Fruit fly (Drosophila melanogaster) whole organism, embryonic: ENCODE measurements around the gene CG1889.
A peak's percentile ranks its signal among the peaks of the same experiment; 100 is the strongest.

Experiments
- Aef1 ChIP-seq: fragments of 200-800 bp; sonication (Bioruptor generic); IDR thresholded peaks from 3 replicates; pipeline ENCODE4 v1.3.6; 2022; ENCODE audit warnings: missing biosample characterization, missing genetic modification characterization
- Atf-2 ChIP-seq: fragments of 200-800 bp; sonication (Bioruptor generic); optimal IDR thresholded peaks from 2 replicates; lab custom pipeline; 2016; ENCODE audit warnings: missing biosample characterization, missing genetic modification characterization
- Atf3 ChIP-seq: fragments of 200-800 bp; sonication (Bioruptor generic); optimal IDR thresholded peaks from 3 replicates; lab custom pipeline; 2016; ENCODE audit warnings: missing biosample characterization, missing genetic modification characterization
- CG11723 ChIP-seq: fragments of 200-800 bp; sonication (Bioruptor generic); optimal IDR thresholded peaks from 2 replicates; lab custom pipeline; 2017; ENCODE audit warnings: missing biosample characterization, mild to moderate bottlenecking, missing genetic modification characterization
- CG12391 ChIP-seq: fragments of 200-800 bp; sonication (Bioruptor generic); optimal IDR thresholded peaks from 3 replicates; lab custom pipeline; 2018; ENCODE audit warnings: missing biosample characterization, mild to moderate bottlenecking, missing genetic modification characterization, moderate library complexity
- CG14050 ChIP-seq: fragments of 200-800 bp; sonication (Bioruptor generic); IDR thresholded peaks from 3 replicates; pipeline ENCODE4 v1.3.6; 2022; ENCODE audit warnings: missing biosample characterization, missing genetic modification characterization
- CG17361 ChIP-seq: fragments of 200-800 bp; sonication (Bioruptor generic); IDR thresholded peaks from 3 replicates; pipeline ENCODE4 v1.3.6; 2022; ENCODE audit warnings: missing biosample characterization, missing genetic modification characterization
- CG17829 ChIP-seq: fragments of 200-800 bp; optimal IDR thresholded peaks from 2 replicates; lab custom pipeline; 2019; ENCODE audit warnings: missing biosample characterization, mild to moderate bottlenecking, missing genetic modification characterization, moderate library complexity
- CG18476 ChIP-seq: fragments of 200-800 bp; sonication (Bioruptor generic); optimal IDR thresholded peaks from 2 replicates; lab custom pipeline; 2016; ENCODE audit warnings: missing biosample characterization, mild to moderate bottlenecking, missing genetic modification characterization
- CG18764 ChIP-seq: fragments of 200-800 bp; sonication (Bioruptor generic); optimal IDR thresholded peaks from 3 replicates; lab custom pipeline; 2016; ENCODE audit warnings: missing biosample characterization, missing genetic modification characterization
- CG2129 ChIP-seq: fragments of 200-800 bp; sonication (Bioruptor generic); IDR thresholded peaks from 2 replicates; pipeline ENCODE4 v1.3.6; 2022; ENCODE audit warnings: missing biosample characterization, missing genetic modification characterization; ENCODE audit not compliant: partially characterized antibody
- CG2712 ChIP-seq: fragments of 200-800 bp; optimal IDR thresholded peaks from 3 replicates; lab custom pipeline; 2019; ENCODE audit warnings: missing biosample characterization, mild to moderate bottlenecking, missing genetic modification characterization, moderate library complexity
- CG32532 ChIP-seq: fragments of 200-800 bp; sonication (Bioruptor generic); IDR thresholded peaks from 2 replicates; pipeline ENCODE4 v1.3.6; 2022; ENCODE audit warnings: missing biosample characterization, missing genetic modification characterization
- CG32772 ChIP-seq: fragments of 200-800 bp; sonication (Bioruptor generic); IDR thresholded peaks from 2 replicates; pipeline ENCODE4 v1.3.6; 2022; ENCODE audit warnings: missing biosample characterization, missing genetic modification characterization
- CG33213 ChIP-seq: fragments of 200-800 bp; sonication (Bioruptor generic); optimal IDR thresholded peaks from 3 replicates; lab custom pipeline; 2016; ENCODE audit warnings: missing biosample characterization, missing genetic modification characterization
- CG7839 ChIP-seq: fragments of 200-800 bp; sonication (Bioruptor generic); optimal IDR thresholded peaks from 3 replicates; lab custom pipeline; 2018; ENCODE audit warnings: missing biosample characterization, mild to moderate bottlenecking, missing genetic modification characterization, moderate library complexity
- CG9727 ChIP-seq: fragments of 200-800 bp; sonication (Bioruptor generic); optimal IDR thresholded peaks from 3 replicates; lab custom pipeline; 2017; ENCODE audit warnings: missing biosample characterization, mild to moderate bottlenecking, missing genetic modification characterization
- CG9932 ChIP-seq: fragments of 200-800 bp; sonication (Bioruptor generic); IDR thresholded peaks from 2 replicates; pipeline ENCODE4 v1.3.6; 2022; ENCODE audit warnings: missing biosample characterization, missing genetic modification characterization
- Chrac-16 ChIP-seq: fragments of 200-800 bp; sonication (Bioruptor generic); optimal IDR thresholded peaks from 3 replicates; lab custom pipeline; 2016; ENCODE audit warnings: missing biosample characterization, missing genetic modification characterization
- Doc2 ChIP-seq: fragments of 200-800 bp; sonication (Bioruptor generic); IDR thresholded peaks from 2 replicates; pipeline ENCODE4 v1.3.6; 2022; ENCODE audit warnings: missing biosample characterization, missing genetic modification characterization
- Drgx ChIP-seq: fragments of 200-800 bp; sonication (Bioruptor generic); IDR thresholded peaks from 2 replicates; pipeline ENCODE4 v1.3.6; 2022; ENCODE audit warnings: missing biosample characterization, missing genetic modification characterization
- Fer3 ChIP-seq: fragments of 200-800 bp; sonication (Bioruptor generic); optimal IDR thresholded peaks from 2 replicates; lab custom pipeline; 2018; ENCODE audit warnings: missing biosample characterization, mild to moderate bottlenecking, missing genetic modification characterization, moderate library complexity
- H15 ChIP-seq: fragments of 200-800 bp; sonication (Bioruptor generic); IDR thresholded peaks from 3 replicates; pipeline ENCODE4 v1.3.6; 2022; ENCODE audit warnings: missing biosample characterization, missing genetic modification characterization
- HLH54F ChIP-seq: fragments of 200-800 bp; sonication (Bioruptor generic); optimal IDR thresholded peaks from 3 replicates; lab custom pipeline; 2016; ENCODE audit warnings: missing biosample characterization, missing genetic modification characterization
- Nf-YC ChIP-seq: fragments of 200-800 bp; optimal IDR thresholded peaks from 3 replicates; lab custom pipeline; 2019; ENCODE audit warnings: missing biosample characterization, mild to moderate bottlenecking, missing genetic modification characterization, moderate library complexity
- NfI ChIP-seq: fragments of 200-800 bp; sonication (Bioruptor generic); optimal IDR thresholded peaks from 3 replicates; lab custom pipeline; 2018; ENCODE audit warnings: missing biosample characterization, mild to moderate bottlenecking, missing genetic modification characterization, moderate library complexity
- Optix ChIP-seq: fragments of 200-800 bp; sonication (Bioruptor generic); IDR thresholded peaks from 3 replicates; pipeline ENCODE4 v1.3.6; 2022; ENCODE audit warnings: missing biosample characterization, missing genetic modification characterization
- Ptx1 ChIP-seq: fragments of 200-800 bp; sonication (Bioruptor generic); IDR thresholded peaks from 2 replicates; pipeline ENCODE4 v1.3.6; 2022; ENCODE audit warnings: missing biosample characterization, missing genetic modification characterization
- Sry-β ChIP-seq: fragments of 200-800 bp; sonication (Bioruptor generic); optimal IDR thresholded peaks from 2 replicates; lab custom pipeline; 2018; ENCODE audit warnings: missing biosample characterization, mild to moderate bottlenecking, missing genetic modification characterization, moderate library complexity
- TFAM ChIP-seq: fragments of 200-800 bp; sonication (Bioruptor generic); optimal IDR thresholded peaks from 2 replicates; lab custom pipeline; 2017; ENCODE audit warnings: missing biosample characterization, missing genetic modification characterization, inconsistent platforms
- abd-A ChIP-seq: fragments of 200-800 bp; sonication (Bioruptor generic); optimal IDR thresholded peaks from 3 replicates; lab custom pipeline; 2019; ENCODE audit warnings: missing biosample characterization, mild to moderate bottlenecking, missing genetic modification characterization, moderate library complexity
- ase ChIP-seq: fragments of 200-800 bp; sonication (Bioruptor generic); IDR thresholded peaks from 3 replicates; pipeline ENCODE4 v1.3.6; 2022; ENCODE audit warnings: missing biosample characterization, missing genetic modification characterization
- corto ChIP-seq: fragments of 200-800 bp; sonication (Bioruptor generic); optimal IDR thresholded peaks from 2 replicates; lab custom pipeline; 2016; ENCODE audit warnings: missing biosample characterization, mild to moderate bottlenecking, missing genetic modification characterization, moderate library complexity
- dmrt11E ChIP-seq: fragments of 200-800 bp; sonication (Bioruptor generic); optimal IDR thresholded peaks from 3 replicates; lab custom pipeline; 2018; ENCODE audit warnings: missing biosample characterization, mild to moderate bottlenecking, missing genetic modification characterization, moderate library complexity
- dpn ChIP-seq, 2 experiments: fragments of 200-800 bp; sonication (Bioruptor generic); optimal IDR thresholded peaks; 3 replicates each; lab custom pipeline; 2016; ENCODE audit warnings: missing biosample characterization in 2 of 2, missing genetic modification characterization in 2 of 2
- esg ChIP-seq: fragments of 200-800 bp; sonication (Bioruptor generic); conservative IDR thresholded peaks from 2 replicates; pipeline ENCODE4 v1.3.6; 2022; ENCODE audit warnings: missing biosample characterization, missing genetic modification characterization
- gem ChIP-seq: fragments of 200-800 bp; sonication (Bioruptor generic); optimal IDR thresholded peaks from 2 replicates; lab custom pipeline; 2019; ENCODE audit warnings: missing biosample characterization, mild to moderate bottlenecking, missing genetic modification characterization, moderate library complexity
- h ChIP-seq: fragments of >200 bp; optimal IDR thresholded peaks from 2 replicates; lab custom pipeline; 2017
- ind ChIP-seq: fragments of 200-800 bp; sonication (Bioruptor generic); optimal IDR thresholded peaks from 3 replicates; lab custom pipeline; 2016; ENCODE audit warnings: missing biosample characterization, missing genetic modification characterization
- mam ChIP-seq: fragments of 200-800 bp; sonication (Bioruptor generic); optimal IDR thresholded peaks from 3 replicates; lab custom pipeline; 2016; ENCODE audit warnings: missing biosample characterization, missing genetic modification characterization
- pb ChIP-seq: fragments of 200-800 bp; sonication (Bioruptor generic); optimal IDR thresholded peaks from 3 replicates; lab custom pipeline; 2016; ENCODE audit warnings: missing biosample characterization, missing genetic modification characterization
- phol ChIP-seq: fragments of 200-800 bp; sonication (Bioruptor generic); optimal IDR thresholded peaks from 3 replicates; lab custom pipeline; 2018; ENCODE audit warnings: missing biosample characterization, mild to moderate bottlenecking, missing genetic modification characterization, moderate library complexity
- pita ChIP-seq: fragments of 200-800 bp; sonication (Bioruptor generic); optimal IDR thresholded peaks from 2 replicates; lab custom pipeline; 2017; ENCODE audit warnings: missing biosample characterization, mild to moderate bottlenecking, missing genetic modification characterization
- pros ChIP-seq: fragments of 200-800 bp; sonication (Bioruptor generic); optimal IDR thresholded peaks from 3 replicates; lab custom pipeline; 2019; ENCODE audit warnings: missing biosample characterization, mild to moderate bottlenecking, missing genetic modification characterization, moderate library complexity
- ro ChIP-seq: fragments of 200-800 bp; sonication (Bioruptor generic); IDR thresholded peaks from 2 replicates; pipeline ENCODE4 v1.3.6; 2022; ENCODE audit warnings: missing biosample characterization, missing genetic modification characterization
- sima ChIP-seq: fragments of 200-800 bp; sonication (Bioruptor generic); optimal IDR thresholded peaks from 2 replicates; lab custom pipeline; 2016; ENCODE audit warnings: missing biosample characterization, missing genetic modification characterization
- tap ChIP-seq: fragments of 200-800 bp; optimal IDR thresholded peaks from 3 replicates; lab custom pipeline; 2019; ENCODE audit warnings: missing biosample characterization, mild to moderate bottlenecking, missing genetic modification characterization, moderate library complexity
- tin ChIP-seq: fragments of 200-800 bp; sonication (Bioruptor generic); optimal IDR thresholded peaks from 3 replicates; lab custom pipeline; 2016; ENCODE audit warnings: missing biosample characterization, missing genetic modification characterization
- ttk ChIP-seq: fragments of 200-800 bp; sonication (Bioruptor generic); IDR thresholded peaks from 2 replicates; pipeline ENCODE4 v2.1.2; 2022; ENCODE audit warnings: missing biosample characterization, missing genetic modification characterization
- vfl ChIP-seq: fragments of 200-800 bp; sonication (Bioruptor generic); optimal IDR thresholded peaks from 2 replicates; lab custom pipeline; 2016; ENCODE audit warnings: missing biosample characterization, missing genetic modification characterization
- wor ChIP-seq: fragments of 200-800 bp; sonication (Bioruptor generic); IDR thresholded peaks from 2 replicates; pipeline ENCODE4 v1.3.6; 2022; ENCODE audit warnings: missing biosample characterization, missing genetic modification characterization

CG1889 gene

DNA sequence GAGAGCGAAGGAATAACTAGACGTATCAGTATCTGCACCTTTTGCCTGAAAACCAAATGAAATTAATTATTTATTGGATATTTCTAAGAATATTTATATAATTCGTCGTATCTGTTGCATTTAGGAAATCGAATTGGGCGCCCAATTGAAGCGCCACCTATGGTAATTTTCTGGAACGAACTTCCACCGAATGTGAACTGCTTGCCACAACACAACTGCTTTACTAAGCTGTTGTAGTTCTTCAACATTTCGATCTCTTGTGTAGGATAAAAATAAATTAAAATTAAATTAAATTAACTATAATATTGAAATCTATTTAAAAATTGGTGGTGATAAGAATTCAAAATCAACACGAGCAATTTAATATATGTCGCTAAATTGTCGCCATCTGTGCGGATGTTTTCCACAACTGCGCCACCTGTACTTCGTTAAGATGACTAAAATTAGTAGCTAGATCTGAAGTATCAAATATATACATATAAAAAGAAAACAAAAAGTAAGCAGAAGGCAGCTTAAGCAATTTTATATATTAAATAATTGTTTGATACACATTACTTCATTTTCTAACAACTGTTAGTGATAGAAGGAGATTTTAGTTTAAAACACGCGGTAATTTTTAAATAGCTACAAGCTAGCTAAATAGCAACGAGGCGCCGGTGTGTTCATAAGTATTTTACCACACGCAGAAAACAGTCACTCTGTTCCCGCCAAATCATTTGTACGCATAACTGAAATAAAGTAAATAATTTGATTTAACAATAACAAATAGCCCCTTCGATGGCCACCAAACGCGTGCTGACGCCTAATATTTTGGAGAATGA lies 45.0 kb downstream of the CG1889 start, which contains the start of gene Dna2 (continued):
- peak; percentile 14 for TF ChIP-seq Chrac-16 (GFP tag; lab: Kevin White, UChicago)
- TF ChIP-seq Doc2 (GFP tag; lab: Robert Waterston, UW), result no peak
- no peak for TF ChIP-seq TFAM (GFP tag; lab: Kevin White, UChicago)
- no peak for TF ChIP-seq CG11723 (GFP tag; lab: Kevin White, UChicago)
- peak; percentile 56; the same call in 1 of the 2 replicates for TF ChIP-seq CG32532 (GFP tag; lab: Robert Waterston, UW)
- TF ChIP-seq phol (tag; lab: Kevin White, UChicago), result peak; percentile 36
- no peak for TF ChIP-seq pb (GFP tag; lab: Kevin White, UChicago)
- TF ChIP-seq ind (GFP tag; lab: Kevin White, UChicago), result peak; percentile 15
- peak; percentile 66 for TF ChIP-seq Sry-β (GFP tag; lab: Kevin White, UChicago)
- no peak for TF ChIP-seq ase (GFP tag; lab: Robert Waterston, UW)
- 0 out of 2 replicates have a peak, but pooled peaks have one; percentile 23 for TF ChIP-seq CG32772 (GFP tag; lab: Robert Waterston, UW)
- peak; percentile 1 for TF ChIP-seq NfI (GFP tag; lab: Kevin White, UChicago)
- TF ChIP-seq CG33213 (GFP tag; lab: Kevin White, UChicago), result no peak
- TF ChIP-seq tin (GFP tag; lab: Kevin White, UChicago), result peak; percentile 10
- TF ChIP-seq dmrt11E (tag; lab: Kevin White, UChicago), result peak; percentile 9
- peak; percentile 20 for TF ChIP-seq Nf-YC (tag; lab: Kevin White, UChicago)
- TF ChIP-seq CG18764 (GFP tag; lab: Kevin White, UChicago), result no peak
- peak; percentile 39; the same call in 1 of the 2 replicates for TF ChIP-seq CG9932 (GFP tag; lab: Robert Waterston, UW)
- no peak for TF ChIP-seq pita (GFP tag; lab: Kevin White, UChicago)
- no peak for TF ChIP-seq CG14050 (GFP tag; lab: Robert Waterston, UW)
- no peak for TF ChIP-seq ttk
- no peak for TF ChIP-seq pros
- peak; percentile 29 for TF ChIP-seq CG17829 (tag; lab: Kevin White, UChicago)
- TF ChIP-seq CG9727 (GFP tag; lab: Kevin White, UChicago), result no peak
- no peak for TF ChIP-seq Fer3 (tag; lab: Kevin White, UChicago)
- no peak for TF ChIP-seq CG2129 (GFP tag; lab: Robert Waterston, UW)
- TF ChIP-seq CG7839 (tag; lab: Kevin White, UChicago), result peak; percentile 35
- TF ChIP-seq CG18476 (GFP tag; lab: Kevin White, UChicago), result no peak
- TF ChIP-seq dpn (GFP tag; optimal IDR thresholded peaks at IDR 0.05; lab: Kevin White, UChicago), result peak in 1 of 2 experiments; percentile 13
- TF ChIP-seq Atf3, result no peak
- no peak for TF ChIP-seq sima (GFP tag; lab: Kevin White, UChicago)
- peak; percentile 24 for TF ChIP-seq gem (tag; lab: Kevin White, UChicago)
- TF ChIP-seq vfl, result no peak
- no peak for TF ChIP-seq HLH54F (GFP tag; lab: Kevin White, UChicago)
- TF ChIP-seq h (lab: Kevin White, UChicago), result no peak
- TF ChIP-seq mam (GFP tag; lab: Kevin White, UChicago), result no peak
- TF ChIP-seq Drgx (GFP tag; lab: Robert Waterston, UW), result no peak
- TF ChIP-seq Ptx1 (GFP tag; lab: Robert Waterston, UW), result peak; percentile 58
- TF ChIP-seq abd-A (tag; lab: Kevin White, UChicago), result no peak
- no peak for TF ChIP-seq ro (GFP tag; lab: Robert Waterston, UW)
- no peak for TF ChIP-seq H15 (GFP tag; lab: Robert Waterston, UW)
- TF ChIP-seq Aef1 (GFP tag; lab: Robert Waterston, UW), result 0 out of 3 replicates have a peak, but pooled peaks have one; percentile 34
- peak; percentile 46 for TF ChIP-seq CG2712 (tag; lab: Kevin White, UChicago)
- no peak for TF ChIP-seq esg (GFP tag; lab: Robert Waterston, UW)
- TF ChIP-seq Atf-2 (GFP tag; lab: Kevin White, UChicago), result no peak
- TF ChIP-seq wor (GFP tag; lab: Robert Waterston, UW), result no peak
- peak; percentile 5 for TF ChIP-seq CG12391
- TF ChIP-seq corto (GFP tag; lab: Kevin White, UChicago), result no peak
- TF ChIP-seq tap, result no peak
- TF ChIP-seq Optix (GFP tag; lab: Robert Waterston, UW), result no peak
- peak; percentile 70 for TF ChIP-seq CG17361 (GFP tag; lab: Robert Waterston, UW)
